Worm (Caenorhabditis elegans) whole organism, early embryonic: ENCODE results near the gene Y43F8B.29.

Source experiments
- B0310.2 ChIP-seq: sonication (generic microtip); optimal IDR thresholded peaks from 2 replicates; lab custom pipeline; 2016; ENCODE audit warnings: mild to moderate bottlenecking, missing genetic modification characterization, missing compliant biosample characterization
- F13C5.2 ChIP-seq: sonication (generic microtip); optimal IDR thresholded peaks from 2 replicates; lab custom pipeline; 2017; ENCODE audit warnings: mild to moderate bottlenecking, missing genetic modification characterization, inconsistent platforms, missing compliant biosample characterization
- aly-1 ChIP-seq: sonication (generic microtip); optimal IDR thresholded peaks from 2 replicates; lab custom pipeline; 2016; ENCODE audit warnings: missing genetic modification characterization, missing compliant biosample characterization
- ama-1 ChIP-seq: fragments of 150-350 bp; optimal IDR thresholded peaks from 2 replicates; lab custom pipeline; 2014
- ceh-13 ChIP-seq: fragments of 200-800 bp; sonication (Bioruptor generic); optimal IDR thresholded peaks from 2 replicates; lab custom pipeline; 2018; ENCODE audit warnings: mild to moderate bottlenecking, missing genetic modification characterization, missing compliant biosample characterization
- ceh-36 ChIP-seq: sonication (generic microtip); optimal IDR thresholded peaks from 2 replicates; lab custom pipeline; 2016; ENCODE audit warnings: missing genetic modification characterization, inconsistent platforms, missing compliant biosample characterization
- ets-7 ChIP-seq: sonication (generic microtip); optimal IDR thresholded peaks from 2 replicates; lab custom pipeline; 2016; ENCODE audit warnings: missing genotype, missing genetic modification characterization, missing compliant biosample characterization
- flt-1 ChIP-seq: fragments of 200-800 bp; sonication (Bioruptor generic); IDR thresholded peaks from 2 replicates; pipeline ENCODE4 v1.3.6; 2022; ENCODE audit warnings: missing genetic modification characterization, missing compliant biosample characterization
- hmbx-1 ChIP-seq: sonication (generic microtip); optimal IDR thresholded peaks from 2 replicates; lab custom pipeline; 2016; ENCODE audit warnings: mild to moderate bottlenecking, missing genetic modification characterization, missing compliant biosample characterization
- hmg-4 ChIP-seq: fragments of 200-800 bp; sonication (Bioruptor generic); optimal IDR thresholded peaks from 2 replicates; lab custom pipeline; 2018; ENCODE audit warnings: mild to moderate bottlenecking, missing genetic modification characterization, missing compliant biosample characterization
- hnd-1 ChIP-seq: sonication (generic microtip); optimal IDR thresholded peaks from 2 replicates; lab custom pipeline; 2016; ENCODE audit warnings: missing genetic modification characterization, missing compliant biosample characterization
- pes-1 ChIP-seq: fragments of 200-800 bp; sonication (Bioruptor generic); IDR thresholded peaks from 2 replicates; pipeline ENCODE4 v1.3.6; 2022; ENCODE audit warnings: missing genetic modification reagents, missing genetic modification characterization, missing compliant biosample characterization
- scrt-1 ChIP-seq: fragments of 200-800 bp; sonication (Bioruptor generic); IDR thresholded peaks from 2 replicates; pipeline ENCODE4 v1.3.6; 2022; ENCODE audit warnings: missing genetic modification characterization, missing compliant biosample characterization
- sea-1 ChIP-seq: fragments of 200-800 bp; sonication (Bioruptor generic); conservative IDR thresholded peaks from 2 replicates; pipeline ENCODE4 v1.3.6; 2022; ENCODE audit warnings: missing genetic modification characterization, missing compliant biosample characterization
- tbx-11 ChIP-seq: fragments of 200-800 bp; sonication (Bioruptor generic); IDR thresholded peaks from 2 replicates; pipeline ENCODE4 v1.3.6; 2022; ENCODE audit warnings: missing genetic modification characterization, missing compliant biosample characterization
- tbx-37 ChIP-seq: fragments of 200-800 bp; sonication (Bioruptor generic); conservative IDR thresholded peaks from 2 replicates; pipeline ENCODE4 v1.3.6; 2022; ENCODE audit warnings: missing genetic modification reagents, missing genetic modification characterization, missing compliant biosample characterization
- tra-4 ChIP-seq: sonication (generic microtip); optimal IDR thresholded peaks from 2 replicates; lab custom pipeline; 2017; ENCODE audit warnings: missing genetic modification characterization, missing compliant biosample characterization

Y43F8B.29 gene

DNA sequence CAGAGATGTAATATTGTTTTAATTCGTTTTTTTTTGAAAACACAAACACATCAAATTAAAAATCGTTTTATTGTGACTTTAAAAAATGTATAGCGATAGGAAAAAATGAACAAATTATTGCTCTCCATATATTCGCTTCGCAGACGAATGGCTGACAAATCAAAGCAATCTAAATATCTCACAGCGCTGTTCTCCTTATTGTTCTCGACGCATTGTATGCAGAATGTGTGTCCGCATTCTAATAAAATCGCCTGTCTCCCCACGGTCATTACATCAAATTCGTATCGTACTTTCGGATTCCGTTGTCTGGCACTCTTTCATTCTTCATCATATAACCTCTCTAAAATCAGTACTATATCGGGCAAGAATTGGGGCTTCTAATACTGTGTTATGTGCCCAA is 13.6 kb upstream of the Y43F8B.29 start, which contains the start of gene Y43F8B.9:
Gene Y43F8B.9, plus strand, starts transcription at position 301 of the 400 bp plus-strand sequence.
- TF ChIP-seq tbx-37 (no peak), ceh-13 (GFP tag; lab: Kevin White, UChicago) (no peak), ama-1 (lab: Kevin White, UChicago) (no peak), sea-1 (GFP tag; lab: Robert Waterston, UW) (no peak), ets-7 (tag; lab: Kevin White, UChicago) (no peak), tra-4 (tag; lab: Kevin White, UChicago) (no peak), B0310.2 (no peak), hmg-4 (GFP tag; lab: Kevin White, UChicago) (no peak), hnd-1 (no peak), flt-1 (GFP tag; lab: Robert Waterston, UW) (no peak), tbx-11 (GFP tag; lab: Robert Waterston, UW) (no peak), aly-1 (tag; lab: Kevin White, UChicago) (no peak), F13C5.2 (tag; lab: Kevin White, UChicago) (no peak)

DNA sequence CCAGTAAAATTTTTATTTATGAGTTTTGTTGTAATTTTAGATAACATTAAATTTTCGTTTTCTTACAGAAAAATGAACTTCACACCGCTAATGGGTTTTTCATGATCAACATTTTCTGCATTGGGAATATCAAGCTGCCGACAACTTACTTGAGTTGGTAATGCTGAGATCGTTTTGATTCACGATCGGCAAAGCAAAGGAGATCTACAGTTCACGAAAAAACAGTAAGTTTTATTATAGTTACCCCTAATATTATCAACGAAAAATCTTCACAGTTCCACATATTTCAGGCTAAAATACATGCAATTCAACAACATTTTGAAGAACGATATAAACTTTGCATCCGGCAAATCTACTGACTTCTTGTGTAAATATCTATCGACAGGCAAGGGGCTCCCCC is 8.9 kb upstream of the Y43F8B.29 start, which contains the start of gene Y43F8B.22:
Gene Y43F8B.22, plus strand, starts transcription at position 301 of the 400 bp plus-strand sequence.
- TF ChIP-seq hnd-1 (no peak), B0310.2 (no peak), scrt-1 (GFP tag; lab: Robert Waterston, UW) (no peak), hmg-4 (GFP tag; lab: Kevin White, UChicago) (no peak), hmbx-1 (no peak), tbx-37 (no peak), aly-1 (tag; lab: Kevin White, UChicago) (no peak), ceh-13 (GFP tag; lab: Kevin White, UChicago) (no peak), F13C5.2 (tag; lab: Kevin White, UChicago) (no peak), pes-1 (GFP tag; lab: Robert Waterston, UW) (no peak), sea-1 (GFP tag; lab: Robert Waterston, UW) (no peak), ama-1 (lab: Kevin White, UChicago) (no peak), tbx-11 (GFP tag; lab: Robert Waterston, UW) (no peak), ets-7 (tag; lab: Kevin White, UChicago) (no peak), tra-4 (tag; lab: Kevin White, UChicago) (no peak), ceh-36 (no peak), flt-1 (GFP tag; lab: Robert Waterston, UW) (no peak)

DNA sequence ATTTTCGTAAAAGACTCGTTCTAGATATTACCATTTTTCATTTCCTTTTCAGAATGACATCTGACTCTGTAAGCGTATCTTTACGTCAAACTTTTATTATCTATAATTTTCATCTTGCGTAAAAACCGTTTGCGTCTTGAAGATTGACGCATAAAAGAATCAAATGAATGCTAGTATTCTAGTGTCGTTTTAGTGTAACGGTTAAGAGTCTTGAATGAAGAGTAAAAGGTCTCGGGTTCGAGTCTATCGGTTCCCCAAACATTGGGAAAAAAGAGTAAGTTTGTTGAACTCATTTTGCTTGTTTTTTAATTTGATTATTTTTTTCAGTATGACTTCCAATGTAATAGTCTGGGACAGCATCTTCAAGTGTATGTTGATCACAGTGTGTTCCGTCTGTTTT is 6.9 kb upstream of the Y43F8B.29 start, which contains the start of gene Y43F8B.17:
Gene Y43F8B.17, plus strand, starts transcription at position 215 of the 400 bp plus-strand sequence.
- no peak for TF ChIP-seq ets-7 (tag; lab: Kevin White, UChicago)
- no peak for TF ChIP-seq pes-1 (GFP tag; lab: Robert Waterston, UW)
- TF ChIP-seq tbx-37, result no peak
- no peak for TF ChIP-seq tbx-11 (GFP tag; lab: Robert Waterston, UW)
- no peak for TF ChIP-seq hmbx-1

DNA sequence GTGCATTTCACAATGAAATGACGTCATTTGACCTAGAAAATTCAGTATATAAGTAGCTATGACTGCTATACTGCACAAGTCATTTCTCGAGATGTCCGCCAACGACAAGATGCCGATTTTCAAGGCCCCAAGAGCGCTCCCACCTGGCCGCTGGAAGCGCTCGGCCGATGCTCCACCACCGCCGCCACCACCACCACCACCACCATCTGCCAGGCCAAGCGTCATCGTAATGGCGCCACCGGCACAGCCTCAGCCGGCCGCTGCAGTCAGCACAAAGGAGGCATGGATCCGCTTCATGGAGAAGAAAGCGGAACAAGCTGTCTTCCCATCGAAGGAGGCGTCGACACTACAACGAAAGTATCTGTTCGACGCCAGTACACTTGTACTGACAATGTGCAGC is 6.1 kb upstream of the Y43F8B.29 start, which contains the start of gene Y43F8B.28:
Gene Y43F8B.28, plus strand, starts transcription at position 59 of the 400 bp plus-strand sequence.
- no peak for TF ChIP-seq B0310.2
- TF ChIP-seq tbx-37, result no peak
- no peak for TF ChIP-seq F13C5.2 (tag; lab: Kevin White, UChicago)
- no peak for TF ChIP-seq pes-1 (GFP tag; lab: Robert Waterston, UW)
- TF ChIP-seq ceh-13 (GFP tag; lab: Kevin White, UChicago), result no peak
- TF ChIP-seq ets-7 (tag; lab: Kevin White, UChicago), result no peak
- TF ChIP-seq ceh-36, result no peak
- TF ChIP-seq aly-1 (tag; lab: Kevin White, UChicago), result no peak
- TF ChIP-seq flt-1 (GFP tag; lab: Robert Waterston, UW), result no peak
- no peak for TF ChIP-seq hmg-4 (GFP tag; lab: Kevin White, UChicago)
- TF ChIP-seq hmbx-1, result no peak
- no peak for TF ChIP-seq hnd-1
- TF ChIP-seq scrt-1 (GFP tag; lab: Robert Waterston, UW), result no peak
- TF ChIP-seq tra-4 (tag; lab: Kevin White, UChicago), result no peak

DNA sequence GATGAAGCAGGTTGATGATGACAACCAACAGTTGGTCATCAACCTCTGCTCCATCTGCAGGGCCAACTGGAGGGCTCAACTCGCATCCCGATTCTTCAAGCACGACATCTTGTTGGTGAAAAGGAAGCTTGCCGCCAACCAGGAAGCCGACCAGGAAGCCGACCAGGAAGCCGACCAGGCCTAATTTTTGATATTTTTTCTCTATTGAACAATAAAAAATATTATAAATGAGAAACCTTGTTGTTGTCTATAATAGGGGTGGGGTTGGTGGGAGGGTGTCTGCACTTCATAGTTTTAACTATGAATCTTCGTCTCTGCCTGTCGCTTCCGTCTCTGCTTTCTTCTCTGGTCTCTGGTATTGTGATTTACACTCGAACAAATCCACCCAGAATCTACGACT is 5.7 kb upstream of the Y43F8B.29 start, which contains the start of gene Y43F8B.18:
Gene Y43F8B.18, plus strand, starts transcription at position 301 of the 400 bp plus-strand sequence.
- TF ChIP-seq sea-1 (GFP tag; lab: Robert Waterston, UW) (no peak), hnd-1 (no peak), ama-1 (lab: Kevin White, UChicago) (no peak), tbx-37 (no peak)

DNA sequence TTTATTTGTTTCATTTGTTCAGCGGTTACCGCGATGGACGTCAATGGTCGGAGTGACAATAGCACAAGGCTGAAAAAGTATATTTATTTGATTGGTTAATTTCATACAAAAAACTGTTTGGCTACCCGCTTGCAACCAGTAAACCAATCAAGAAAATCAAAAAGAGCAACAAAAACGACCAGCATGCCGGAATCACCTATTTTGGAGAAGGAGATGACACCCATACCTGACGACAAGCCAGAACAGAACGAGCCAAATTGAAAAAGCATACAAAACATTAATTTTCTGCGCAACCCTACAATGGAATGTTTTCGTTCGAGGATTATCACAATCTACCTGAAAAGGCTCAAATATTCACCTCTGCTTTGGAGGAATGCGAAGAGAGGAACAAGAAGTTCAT is 941 bp upstream of the Y43F8B.29 start, which contains the start of gene Y43F8B.7:
Gene Y43F8B.7, plus strand, starts transcription at position 301 of the 400 bp plus-strand sequence.
- TF ChIP-seq tbx-11 (GFP tag; lab: Robert Waterston, UW) (no peak), flt-1 (GFP tag; lab: Robert Waterston, UW) (no peak), ama-1 (lab: Kevin White, UChicago) (no peak), ceh-13 (GFP tag; lab: Kevin White, UChicago) (no peak), ceh-36 (no peak), hmg-4 (GFP tag; lab: Kevin White, UChicago) (no peak), hnd-1 (no peak), F13C5.2 (tag; lab: Kevin White, UChicago) (no peak), ets-7 (tag; lab: Kevin White, UChicago) (no peak), hmbx-1 (no peak), pes-1 (GFP tag; lab: Robert Waterston, UW) (no peak), tra-4 (tag; lab: Kevin White, UChicago) (no peak), scrt-1 (GFP tag; lab: Robert Waterston, UW) (no peak), B0310.2 (no peak), aly-1 (tag; lab: Kevin White, UChicago) (no peak), tbx-37 (no peak), sea-1 (GFP tag; lab: Robert Waterston, UW) (no peak)

DNA sequence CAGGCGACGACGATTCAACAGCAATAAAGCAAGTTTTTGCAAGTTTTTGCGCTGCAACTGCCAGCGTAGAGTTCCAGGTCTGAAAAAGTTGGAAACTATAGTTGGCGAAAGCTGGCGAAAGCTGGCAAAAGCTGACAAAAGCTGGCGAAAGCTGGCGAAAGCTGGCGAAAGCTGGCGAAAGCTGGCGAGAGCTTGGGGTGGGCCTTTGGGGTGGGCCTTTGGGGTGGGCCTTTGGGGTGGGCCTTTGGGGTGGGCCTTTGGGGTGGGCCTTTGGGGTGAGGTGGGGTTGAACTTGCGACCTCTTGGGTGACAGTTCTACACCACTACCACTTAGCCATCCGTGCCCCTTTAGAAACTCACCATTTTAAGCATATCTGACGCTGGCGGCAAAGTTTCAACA is 3.7 kb downstream of the Y43F8B.29 start:
- TF ChIP-seq pes-1 (GFP tag; lab: Robert Waterston, UW) (no peak), tbx-11 (GFP tag; lab: Robert Waterston, UW) (no peak), ceh-36 (no peak), B0310.2 (no peak), hnd-1 (no peak), hmg-4 (GFP tag; lab: Kevin White, UChicago) (no peak), tbx-37 (no peak), F13C5.2 (tag; lab: Kevin White, UChicago) (no peak), scrt-1 (GFP tag; lab: Robert Waterston, UW) (no peak), aly-1 (tag; lab: Kevin White, UChicago) (no peak), tra-4 (tag; lab: Kevin White, UChicago) (no peak), ets-7 (tag; lab: Kevin White, UChicago) (no peak), flt-1 (GFP tag; lab: Robert Waterston, UW) (no peak), hmbx-1 (no peak), sea-1 (GFP tag; lab: Robert Waterston, UW) (no peak), ceh-13 (GFP tag; lab: Kevin White, UChicago) (no peak)
